Worm (Caenorhabditis elegans): ENCODE measurements around the gene T04A8.18.
A peak's percentile ranks its signal among the peaks of the same experiment; 100 is the strongest.

T04A8.18 gene

ce11 chrIII:4748109-4748508, 39.1 kb downstream of the T04A8.18 start, which contains the start of gene col-89:
col-89 (plus strand) TSS chrIII:4748127.
- no peak for TF ChIP-seq ZK185.1 (tag; optimal IDR thresholded peaks at IDR 0.05; ENCODE audit: poor library complexity, severe bottlenecking)
- TF ChIP-seq B0019.2 (GFP tag; conservative IDR thresholded peaks at IDR 0.05), result no peak
- TF ChIP-seq fkh-3 (tag; optimal IDR thresholded peaks at IDR 0.05), result no peak
- TF ChIP-seq nhr-80 (tag; optimal IDR thresholded peaks at IDR 0.05), result no peak
- no peak for TF ChIP-seq lin-40 (tag; optimal IDR thresholded peaks at IDR 0.05)

- TF ChIP-seq egrh-3 (GFP tag; IDR thresholded peaks at IDR 0.05), result peak; percentile 90
- peak; percentile 93 for TF ChIP-seq zfh-2 (GFP tag; conservative IDR thresholded peaks at IDR 0.05)
- TF ChIP-seq cebp-2 (GFP tag; IDR thresholded peaks at IDR 0.05), result no peak
Measured at ce11 chrIII:4748666-4749065, 39.7 kb downstream of the T04A8.18 start.

- peak; percentile 67 for TF ChIP-seq hmg-1.2 (GFP tag; IDR thresholded peaks at IDR 0.05)
- peak; percentile 99 for TF ChIP-seq F33H1.4 (GFP tag; IDR thresholded peaks at IDR 0.05)
- peak; percentile 75 for TF ChIP-seq dox-1 (GFP tag; IDR thresholded peaks at IDR 0.05)
- peak; percentile 55 for TF ChIP-seq rcor-1 (GFP tag; IDR thresholded peaks at IDR 0.05)
- peak; percentile 80 for TF ChIP-seq madf-6 (GFP tag; IDR thresholded peaks at IDR 0.05)
- peak; percentile 41; the same call in 1 of the 2 replicates for TF ChIP-seq C06A6.2 (GFP tag; conservative IDR thresholded peaks at IDR 0.05)
- TF ChIP-seq ekl-4 (GFP tag; IDR thresholded peaks at IDR 0.05), result peak; percentile 91
- peak; percentile 80 for TF ChIP-seq K11D2.4 (GFP tag; IDR thresholded peaks at IDR 0.05)
- TF ChIP-seq madf-3 (GFP tag; IDR thresholded peaks at IDR 0.05), result 0 out of 2 replicates have a peak, but pooled peaks have one; percentile 25
- TF ChIP-seq ceh-91 (GFP tag; IDR thresholded peaks at IDR 0.05), result peak; percentile 62
- peak; percentile 39; the same call in 1 of the 2 replicates for TF ChIP-seq hmg-20 (GFP tag; IDR thresholded peaks at IDR 0.05)
- peak; percentile 82 for TF ChIP-seq hsf-1 (GFP tag; IDR thresholded peaks at IDR 0.05)
- TF ChIP-seq ceh-100 (GFP tag; IDR thresholded peaks at IDR 0.05), result peak; percentile 52
- TF ChIP-seq mcd-1 (GFP tag; IDR thresholded peaks at IDR 0.05), result peak; percentile 87
- TF ChIP-seq Y95B8A.8 (GFP tag; IDR thresholded peaks at IDR 0.05), result 0 out of 2 replicates have a peak, but pooled peaks have one; percentile 23
- peak; percentile 58 for TF ChIP-seq D2030.7 (GFP tag; IDR thresholded peaks at IDR 0.05)
- TF ChIP-seq pbrm-1 (GFP tag; IDR thresholded peaks at IDR 0.05), result peak; percentile 68
Measured at ce11 chrIII:4752569-4752968, 43.6 kb downstream of the T04A8.18 start.

- TF ChIP-seq F57C9.4 (tag; optimal IDR thresholded peaks at IDR 0.05), result no peak
- peak in 2 of 3 experiments; percentile 64 to 92 for TF ChIP-seq lin-35 (GFP tag; optimal IDR thresholded peaks at IDR 0.05)
- no peak for TF ChIP-seq sdz-38 (tag; optimal IDR thresholded peaks at IDR 0.05)
- TF ChIP-seq athp-1 (tag; optimal IDR thresholded peaks at IDR 0.05), result no peak
- no peak for TF ChIP-seq nfya-2 (GFP tag; IDR thresholded peaks at IDR 0.05)
- peak; percentile 86 for TF ChIP-seq nfyb-1 (GFP tag; IDR thresholded peaks at IDR 0.05)
- TF ChIP-seq chd-7 (tag; optimal IDR thresholded peaks at IDR 0.05), result no peak
- TF ChIP-seq ztf-18 (tag; optimal IDR thresholded peaks at IDR 0.05), result peak; percentile 90
- TF ChIP-seq tbx-9 (tag; optimal IDR thresholded peaks at IDR 0.05; ENCODE audit: borderline replicate concordance), result no peak
- no peak for TF ChIP-seq nhr-90 (tag; optimal IDR thresholded peaks at IDR 0.05)
- peak; percentile 82 for TF ChIP-seq madf-6 (GFP tag; IDR thresholded peaks at IDR 0.05)
- TF ChIP-seq xnd-1 (tag; optimal IDR thresholded peaks at IDR 0.05), result peak; percentile 20
- peak; percentile 99 for TF ChIP-seq F33H1.4 (GFP tag; IDR thresholded peaks at IDR 0.05)
- no peak for TF ChIP-seq fkh-3 (tag; optimal IDR thresholded peaks at IDR 0.05)
- TF ChIP-seq egrh-3 (GFP tag; IDR thresholded peaks at IDR 0.05), result no peak
- no peak for TF ChIP-seq sptf-2 (GFP tag; optimal IDR thresholded peaks at IDR 0.05)
- no peak for TF ChIP-seq F10E7.11 (tag; optimal IDR thresholded peaks at IDR 0.05)
- TF ChIP-seq T26A5.8 (tag; optimal IDR thresholded peaks at IDR 0.05), result no peak
- TF ChIP-seq atf-7 (tag; optimal IDR thresholded peaks at IDR 0.05), result no peak
- TF ChIP-seq lsl-1 (GFP tag; optimal IDR thresholded peaks at IDR 0.05), result peak; percentile 68
- no peak for TF ChIP-seq aptf-2 (GFP tag; conservative IDR thresholded peaks at IDR 0.05)
- peak; percentile 74 for TF ChIP-seq ceh-27 (GFP tag; optimal IDR thresholded peaks at IDR 0.05)
- no peak for TF ChIP-seq T07F8.4 (tag; optimal IDR thresholded peaks at IDR 0.05)
- TF ChIP-seq pbrm-1 (GFP tag; IDR thresholded peaks at IDR 0.05), result peak; percentile 77
- peak; percentile 89 for TF ChIP-seq hmg-1.2 (GFP tag; IDR thresholded peaks at IDR 0.05)
Measured at ce11 chrIII:4754001-4754561, 45.1 kb downstream of the T04A8.18 start, which contains the start of the genes rps-0 and rbg-3. rps-0 (minus strand) TSS chrIII:4754051. rbg-3 (plus strand) TSS chrIII:4754424.
